Fruit fly (Drosophila melanogaster): ENCODE data around the gene Rnf11.
"Not testable (repeated sequence)": the region's sequence is repeated elsewhere in the genome, so short reads cannot be mapped to it uniquely, and the experiment has no call there.

The Rnf11 gene

DNA sequence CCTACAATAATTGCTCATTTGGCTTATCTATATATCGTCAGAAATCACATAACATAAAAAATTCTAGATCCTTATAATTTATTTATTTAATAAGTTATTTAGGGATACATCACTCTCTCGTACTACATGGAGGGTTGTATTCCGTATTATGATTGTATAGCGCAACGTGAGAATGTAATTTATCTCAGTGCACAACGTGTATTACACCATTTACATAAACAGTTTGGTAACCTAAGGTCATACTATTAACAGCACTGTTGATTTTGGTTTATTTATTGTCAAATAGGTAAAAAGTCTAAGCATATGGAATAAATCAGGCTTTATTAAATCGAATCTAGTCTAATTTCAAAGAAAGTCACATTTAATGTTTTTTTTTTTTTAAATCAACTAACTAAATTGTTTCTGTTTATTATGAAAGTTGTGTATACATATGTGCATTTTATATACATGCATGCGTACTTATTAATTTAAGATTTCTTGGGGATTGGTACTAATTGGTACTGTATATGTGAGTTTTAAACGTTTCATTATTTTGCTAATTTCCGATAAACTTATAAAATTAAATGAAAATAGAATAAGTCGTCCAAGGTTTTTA, at the start of gene Rnf11:
TSS of gene Rnf11 (plus strand) at position 252 of the 595 bp plus-strand sequence.
- no peak for TF ChIP-seq noc (tag; optimal IDR thresholded peaks at IDR 0.05)

DNA sequence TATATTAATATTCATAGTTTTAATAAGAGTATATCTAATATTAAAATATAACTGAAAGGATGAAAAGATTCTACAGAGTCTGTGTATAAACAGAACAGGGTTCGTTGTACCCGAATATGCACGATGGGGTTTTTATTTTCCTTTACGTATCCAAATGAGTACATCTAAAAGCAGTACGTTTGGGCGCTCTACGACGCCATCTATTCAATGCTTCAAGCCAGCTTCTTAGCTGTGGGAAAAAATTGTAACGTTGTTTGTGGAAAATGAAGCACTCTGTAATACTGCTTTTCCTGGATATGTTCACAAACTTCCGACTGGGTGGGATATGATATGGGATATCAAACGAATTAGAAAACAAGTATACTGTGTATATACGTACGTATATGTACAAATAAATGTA, 40.0 kb upstream of the Rnf11 start:
- no peak for TF ChIP-seq noc (tag; optimal IDR thresholded peaks at IDR 0.05)

DNA sequence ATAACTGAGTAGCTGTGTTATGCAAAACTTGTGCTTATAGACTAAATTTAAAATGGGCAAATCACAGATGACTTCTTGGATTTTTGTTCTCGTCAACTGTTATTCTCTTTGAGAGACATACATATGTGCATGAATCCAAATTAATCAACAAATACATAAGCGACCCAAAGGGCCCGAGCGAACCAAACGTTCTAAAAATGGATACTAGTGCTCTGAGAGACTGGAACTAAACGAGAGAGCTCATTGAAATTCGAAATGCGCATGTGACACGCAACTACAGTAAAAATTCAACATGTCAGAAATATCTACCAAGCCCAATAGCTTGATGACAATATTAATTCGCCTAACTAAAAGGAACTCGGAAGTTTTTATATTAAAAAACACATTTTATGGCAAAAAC, 38.4 kb upstream of the Rnf11 start, which contains the start of gene NfI:
TSS of gene NfI (minus strand) at position 45 of the 400 bp plus-strand sequence.
- TF ChIP-seq noc (tag; optimal IDR thresholded peaks at IDR 0.05): no peak

DNA sequence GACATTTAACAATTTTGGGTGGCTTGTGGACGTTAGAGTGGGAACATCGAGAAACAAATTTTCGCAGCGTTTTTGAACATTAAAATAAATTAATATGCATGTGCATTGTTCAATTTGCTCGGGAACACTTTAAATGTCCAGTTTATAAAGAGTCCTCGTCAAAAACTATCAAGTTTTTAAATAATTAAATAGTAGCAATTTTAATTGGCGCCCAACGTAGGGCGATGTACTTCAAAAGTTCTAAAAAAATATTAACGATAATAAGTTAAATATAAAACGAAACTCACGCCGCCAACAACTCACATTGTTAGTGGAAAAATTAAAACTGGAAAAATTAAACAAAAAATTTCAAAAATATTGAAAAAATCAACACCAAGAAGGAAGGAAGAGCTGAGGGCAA, 22.3 kb upstream of the Rnf11 start:
- no peak for TF ChIP-seq noc (tag; optimal IDR thresholded peaks at IDR 0.05)

DNA sequence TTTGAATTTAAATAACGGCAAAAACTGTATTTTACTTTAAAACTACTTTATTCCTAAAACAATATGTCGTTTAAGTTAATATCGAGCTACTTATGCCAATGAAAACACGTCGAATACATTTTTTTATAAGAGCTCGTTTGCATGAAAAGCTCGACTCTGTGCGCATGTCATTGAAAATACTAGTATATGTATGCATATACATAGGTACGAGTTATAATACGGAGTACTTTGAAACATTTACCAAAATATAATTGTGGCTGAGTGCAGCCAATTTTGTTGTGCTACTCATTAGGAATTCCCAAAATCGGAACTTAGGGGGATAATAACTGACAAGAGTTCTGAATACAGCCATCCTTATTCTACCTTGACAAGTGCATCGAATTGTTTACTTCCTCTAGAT, 9.0 kb upstream of the Rnf11 start:
- TF ChIP-seq noc (tag; optimal IDR thresholded peaks at IDR 0.05): no peak

DNA sequence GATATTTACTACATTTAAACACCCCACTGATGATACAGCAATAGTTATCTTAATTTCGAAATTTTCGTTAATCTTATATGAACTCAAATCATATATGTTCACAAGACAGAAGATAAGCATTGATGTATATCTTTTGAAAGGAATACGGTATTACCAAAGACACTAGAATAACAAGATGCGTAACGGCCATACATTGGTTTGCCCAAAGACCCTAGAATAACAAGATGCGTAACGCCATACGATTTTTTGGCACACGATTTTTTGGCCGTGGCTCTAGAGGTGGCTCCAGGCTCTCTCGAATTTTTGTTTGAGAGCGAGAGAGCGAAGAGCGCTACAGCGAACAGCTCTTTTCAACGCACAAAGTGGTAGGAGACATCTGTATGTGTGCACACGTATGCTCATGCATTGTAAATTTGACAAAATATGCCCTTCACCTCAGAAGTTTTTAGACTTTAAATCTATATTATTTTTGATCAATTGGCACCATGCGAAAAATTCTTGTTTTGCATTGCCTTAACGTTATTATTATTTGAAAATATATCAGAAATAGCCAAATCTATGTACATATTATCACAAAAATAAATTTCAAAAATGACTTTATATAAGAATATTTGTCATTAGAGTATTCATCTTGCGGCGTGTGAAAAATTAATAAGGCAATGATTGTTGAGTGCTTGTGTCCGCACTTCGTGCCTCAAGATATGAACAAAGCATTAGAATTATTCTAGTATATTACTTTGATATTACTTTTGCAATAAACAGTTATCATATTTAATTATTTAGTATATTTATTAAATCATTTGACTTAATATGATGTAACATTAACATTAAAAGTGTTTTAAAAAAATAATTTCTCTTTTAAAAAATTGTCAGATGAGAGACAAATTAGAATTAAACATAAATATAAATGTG, 8.0 kb upstream of the Rnf11 start, which contains the start of gene Syt7:
TSS of gene Syt7 (minus strand) at position 51 of the 912 bp plus-strand sequence.
- TF ChIP-seq noc (tag; optimal IDR thresholded peaks at IDR 0.05): not testable (repeated sequence)

DNA sequence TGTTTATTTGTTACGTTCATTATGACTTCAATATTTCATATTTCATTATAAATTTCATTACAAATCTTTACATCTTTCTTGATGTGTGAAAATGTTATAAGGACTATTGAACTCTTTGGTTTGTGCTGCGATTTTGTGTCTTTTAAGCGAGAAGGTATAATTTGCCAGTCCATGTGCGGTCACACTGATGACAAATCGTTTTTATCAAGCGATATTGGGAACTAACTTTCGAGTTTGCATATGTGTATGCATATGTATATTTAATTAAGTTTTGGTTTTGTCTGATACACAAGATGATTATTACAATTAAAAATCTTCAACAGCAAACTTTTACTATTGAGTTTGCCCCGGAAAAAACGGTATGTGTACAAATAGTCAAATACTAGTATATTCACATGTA, 6.8 kb upstream of the Rnf11 start, which contains the start of gene Rad23:
TSS of gene Rad23 (plus strand) at position 163 of the 400 bp plus-strand sequence.
- no peak for TF ChIP-seq noc (tag; optimal IDR thresholded peaks at IDR 0.05)

DNA sequence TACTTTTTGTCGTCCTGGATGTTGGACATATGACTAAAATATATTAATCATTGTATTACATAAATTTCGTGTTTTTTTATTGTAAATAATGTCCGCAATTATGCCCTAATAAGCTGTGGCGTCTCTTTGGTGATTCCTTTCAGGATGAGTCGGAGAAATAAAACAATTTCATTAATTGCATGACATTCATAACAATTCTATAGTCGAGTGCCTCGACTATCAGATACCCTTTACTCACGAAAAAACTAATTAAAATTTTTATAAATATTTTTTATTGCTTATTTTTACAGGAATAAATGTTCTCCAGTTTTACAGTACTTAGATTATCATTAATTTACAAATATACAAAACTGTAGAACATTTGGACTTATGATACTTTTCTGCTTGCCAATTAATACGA, 4.1 kb upstream of the Rnf11 start:
- no peak for TF ChIP-seq noc (tag; optimal IDR thresholded peaks at IDR 0.05)

DNA sequence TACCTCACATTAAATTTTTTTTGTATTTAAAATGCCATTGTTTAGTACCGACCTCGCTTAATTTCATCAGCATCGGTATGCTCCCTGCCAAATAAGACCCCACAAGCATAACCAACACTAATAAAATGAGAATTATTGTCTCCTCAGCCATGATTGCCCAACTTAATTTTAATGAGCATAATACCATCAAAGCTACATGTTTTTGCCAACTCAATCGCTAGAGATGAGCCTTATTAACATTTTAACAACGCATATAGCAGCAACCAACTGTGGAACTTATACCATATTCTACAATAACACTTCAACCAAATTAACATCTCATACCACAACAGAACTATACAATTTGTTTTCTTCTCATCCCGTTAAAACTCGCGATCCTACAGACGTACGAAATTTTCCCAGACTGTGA, 1.0 kb upstream of the Rnf11 start, which contains the start of gene Zip102B:
TSS of gene Zip102B (minus strand) at position 392 of the 409 bp plus-strand sequence.
- no peak for TF ChIP-seq noc (tag; optimal IDR thresholded peaks at IDR 0.05)

DNA sequence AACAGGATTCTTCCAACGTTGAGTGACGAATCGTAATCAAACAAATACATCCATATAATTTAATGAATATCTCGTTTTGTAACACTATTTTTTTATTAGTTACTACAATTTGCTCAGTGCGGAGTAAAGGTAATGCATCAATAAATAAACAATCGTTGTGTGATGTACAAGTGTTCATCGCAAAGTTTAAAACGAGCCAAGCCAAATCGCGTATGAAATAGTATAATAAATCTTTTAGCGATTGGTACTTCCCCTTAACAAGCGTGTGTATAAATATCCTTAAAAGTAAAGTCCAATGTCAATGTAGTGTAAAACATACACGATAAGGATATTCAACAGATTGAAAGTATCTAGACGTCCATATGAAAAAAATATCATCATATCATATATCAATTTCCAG, 599 bp downstream of the Rnf11 start:
- no peak for TF ChIP-seq noc (tag; optimal IDR thresholded peaks at IDR 0.05)

DNA sequence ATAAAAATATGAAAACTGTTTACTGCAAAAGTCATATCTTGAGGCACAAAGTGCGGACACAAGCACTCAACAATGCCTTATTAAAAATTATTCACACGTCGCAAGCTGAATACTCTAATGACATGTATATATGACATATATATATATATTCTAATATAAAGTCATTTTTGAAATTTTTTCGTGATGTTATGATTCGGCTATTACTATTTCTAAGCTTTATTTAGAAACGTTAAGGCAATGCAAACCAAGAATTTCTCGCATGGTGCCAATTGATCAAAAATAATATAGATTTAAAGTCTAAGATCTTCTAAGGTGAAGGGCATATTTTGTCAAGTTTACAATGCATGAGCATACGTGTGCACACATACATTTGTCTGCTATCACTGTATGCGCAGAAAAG, 4.1 kb downstream of the Rnf11 start:
- no peak for TF ChIP-seq noc (tag; optimal IDR thresholded peaks at IDR 0.05)

DNA sequence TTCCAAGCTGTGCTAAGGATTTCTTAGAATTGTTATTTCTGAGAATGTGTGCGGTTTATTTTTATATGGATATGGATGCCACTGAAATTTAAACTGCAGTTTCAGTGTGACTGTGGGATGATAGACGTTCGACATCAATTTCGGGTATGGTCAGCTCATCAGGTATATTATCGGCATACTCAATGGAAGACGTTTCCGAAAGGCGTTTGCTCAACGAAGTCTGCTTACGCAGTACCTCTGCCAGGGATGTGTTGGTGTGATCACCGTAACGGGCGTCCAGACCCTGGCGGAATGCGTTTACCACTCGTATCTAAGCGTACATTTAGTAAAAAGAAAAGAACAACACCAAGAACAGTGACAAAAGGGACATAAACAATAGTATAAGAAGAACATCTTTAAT, 14.4 kb downstream of the Rnf11 start:
- TF ChIP-seq noc (tag; optimal IDR thresholded peaks at IDR 0.05): no peak

DNA sequence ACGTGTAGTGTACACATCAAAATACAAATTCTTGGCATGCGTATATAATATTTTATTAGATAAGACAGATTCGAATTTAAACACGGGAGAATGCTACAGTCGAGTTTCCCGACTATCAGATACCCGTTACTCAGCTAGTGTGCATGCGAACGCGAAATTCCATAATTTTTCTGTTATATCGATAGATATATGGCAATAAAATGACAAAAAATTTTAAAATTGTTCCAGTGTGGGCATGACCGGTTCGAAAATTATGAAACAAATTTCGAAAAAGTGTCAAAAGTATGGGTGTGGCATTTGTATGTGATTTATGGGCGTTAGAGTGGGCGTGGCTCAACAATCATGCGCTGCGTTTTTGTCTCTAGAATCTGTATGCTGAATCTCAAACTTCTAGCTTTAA, 17.5 kb downstream of the Rnf11 start:
- no peak for TF ChIP-seq noc (tag; optimal IDR thresholded peaks at IDR 0.05)

DNA sequence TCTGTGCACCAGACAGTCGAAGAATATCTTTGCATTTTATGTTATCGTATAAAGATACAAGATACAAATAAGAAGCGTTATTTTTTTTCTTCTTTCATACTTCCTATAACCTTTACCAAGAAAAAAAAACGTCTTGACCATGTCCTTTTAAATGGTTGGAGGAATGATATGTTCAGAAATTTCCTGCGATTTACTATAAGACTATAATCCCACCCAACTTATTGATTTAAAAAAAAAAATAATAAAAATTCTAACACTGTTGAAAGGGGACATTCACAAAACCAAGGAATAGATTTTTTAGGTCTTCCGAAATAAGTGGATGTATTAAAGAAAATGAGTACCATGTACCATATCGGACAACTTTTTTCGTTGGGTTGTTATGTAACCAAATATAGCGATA, 21.3 kb downstream of the Rnf11 start:
- no peak for TF ChIP-seq noc (tag; optimal IDR thresholded peaks at IDR 0.05)

DNA sequence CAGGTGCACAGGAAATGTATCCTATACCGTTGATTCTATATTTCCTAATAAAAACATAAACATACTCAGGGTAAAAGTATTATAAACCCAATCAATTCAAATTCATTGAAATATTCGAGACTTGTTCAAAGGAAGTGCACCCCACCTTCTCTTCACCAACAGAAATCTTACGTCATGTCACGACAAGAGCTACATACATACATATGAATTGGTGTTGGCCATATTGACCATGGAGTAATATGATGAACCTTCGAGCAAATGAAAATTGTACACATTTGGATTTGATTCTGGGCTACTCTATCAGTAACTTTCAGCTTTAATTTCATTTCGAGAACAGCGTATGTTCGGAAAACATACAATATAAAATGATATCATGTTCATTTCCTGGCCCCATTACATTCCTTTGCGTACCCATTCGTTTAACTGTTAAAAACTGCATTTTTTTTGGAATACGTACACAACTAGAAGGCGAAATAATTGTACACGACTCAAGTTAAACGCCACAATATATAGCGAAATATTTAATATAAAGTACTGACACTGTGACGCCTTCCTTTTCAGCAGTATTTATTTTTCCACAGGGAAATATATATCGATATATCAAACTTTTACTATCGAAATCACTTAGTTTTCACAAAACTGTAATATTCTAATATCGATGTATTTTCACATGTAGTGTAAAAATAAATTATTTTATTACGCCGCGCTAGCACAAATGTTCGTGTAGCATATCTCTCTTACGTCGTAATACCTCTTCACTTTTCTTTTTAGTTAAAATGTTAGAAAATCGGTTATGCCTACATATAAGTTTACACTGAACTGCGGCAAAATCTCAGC, 43.6 kb downstream of the Rnf11 start, which contains the start of gene PMCA:
TSS of gene PMCA (minus strand) at position 825 of the 837 bp plus-strand sequence.
- TF ChIP-seq noc (tag; optimal IDR thresholded peaks at IDR 0.05): no peak

DNA sequence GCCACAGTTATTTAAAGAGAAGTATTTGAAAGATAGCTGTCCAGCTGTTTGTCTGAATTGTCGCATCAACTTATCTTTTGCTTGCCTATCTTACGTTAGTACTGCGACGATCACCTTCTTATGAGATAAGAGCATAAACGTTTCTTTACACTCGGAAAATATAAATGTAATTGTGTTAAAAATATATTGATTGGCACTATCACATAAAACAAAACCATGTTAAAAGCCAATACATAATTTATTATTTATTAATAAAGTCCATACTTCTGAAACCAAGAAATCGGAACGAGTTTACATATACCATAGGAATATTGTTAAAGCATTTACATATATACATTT, 44.2 kb downstream of the Rnf11 start:
- no peak for TF ChIP-seq noc (tag; optimal IDR thresholded peaks at IDR 0.05)

Data from whole organism, larva.